Fruit fly (Drosophila melanogaster) whole organism: ENCODE results near the gene oc.

Source experiments
- CG8478 ChIP-seq: fragments of >200 bp; optimal IDR thresholded peaks from 2 replicates; lab custom pipeline; 2018; ENCODE audit warnings: inconsistent platforms
- Dll ChIP-seq: fragments of >200 bp; optimal IDR thresholded peaks from 2 replicates; lab custom pipeline; 2017
- EcR ChIP-seq, 2 experiments: fragments of >200 bp; optimal IDR thresholded peaks; 2 replicates each; lab custom pipeline; 2017; ENCODE audit warnings: missing biosample characterization in 2 of 2, missing genetic modification characterization in 2 of 2, missing genetic modification reagents in 2 of 2
- pan ChIP-seq: fragments of >200 bp; optimal IDR thresholded peaks from 2 replicates; lab custom pipeline; 2017
- psq ChIP-seq: fragments of >200 bp; optimal IDR thresholded peaks from 2 replicates; lab custom pipeline; 2017
- usp ChIP-seq: fragments of >200 bp; optimal IDR thresholded peaks from 2 replicates; lab custom pipeline; 2017; ENCODE audit warnings: missing biosample characterization, missing genetic modification characterization, mixed read lengths

DNA sequence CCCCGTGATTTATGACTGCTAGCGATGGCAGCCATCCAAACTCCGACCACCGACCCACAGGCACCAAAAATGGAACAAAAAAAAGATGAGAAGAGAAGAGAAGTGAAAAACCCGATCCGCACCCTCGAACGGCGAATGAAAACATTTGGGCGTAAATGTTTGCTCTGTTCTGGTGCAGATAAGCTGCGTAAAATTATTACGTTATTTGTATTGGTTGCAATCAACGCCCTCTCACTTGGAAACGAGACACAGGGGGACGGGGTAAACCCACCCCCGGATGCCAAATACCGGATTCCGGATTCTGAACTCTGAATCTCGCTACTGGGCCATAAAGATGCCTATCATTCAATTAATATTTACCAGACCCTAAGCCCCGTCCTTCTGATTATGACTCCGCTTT lies 13.5 kb downstream of the oc start:
- TF ChIP-seq EcR (GFP tag; optimal IDR thresholded peaks at IDR 0.05; lab: Kevin White, UChicago) = no peak
- no peak for TF ChIP-seq psq
- no peak for TF ChIP-seq Dll
- TF ChIP-seq usp (GFP tag; lab: Kevin White, UChicago) = no peak
- no peak for TF ChIP-seq CG8478 (lab: Kevin White, UChicago)
- no peak for TF ChIP-seq pan (lab: Kevin White, UChicago)
